Worm (Caenorhabditis elegans) whole organism, L3 larva: ENCODE measurements around the gene nrde-3.
"Not testable (repeated sequence)": the region's sequence is repeated elsewhere in the genome, so short reads cannot be mapped to it uniquely, and the experiment has no call there.

Experiments
- ZK546.5 ChIP-seq: sonication (generic microtip); optimal IDR thresholded peaks from 2 replicates; lab custom pipeline; 2017; ENCODE audit warnings: missing biosample characterization, missing genetic modification characterization
- ama-1 ChIP-seq: fragments of 150-350 bp; optimal IDR thresholded peaks from 2 replicates; lab custom pipeline; 2018
- ceh-28 ChIP-seq: fragments of 150-350 bp; optimal IDR thresholded peaks from 2 replicates; lab custom pipeline; 2014; ENCODE audit warnings: missing biosample characterization, missing genetic modification reagents, missing genetic modification characterization
- ceh-9 ChIP-seq: sonication (generic microtip); optimal IDR thresholded peaks from 2 replicates; lab custom pipeline; 2018; ENCODE audit warnings: missing biosample characterization, missing genetic modification characterization
- egl-5 ChIP-seq: fragments of 150-350 bp; optimal IDR thresholded peaks from 2 replicates; lab custom pipeline; 2017; ENCODE audit warnings: missing biosample characterization, missing genetic modification reagents, missing genetic modification characterization, inconsistent platforms
- elt-1 ChIP-seq: fragments of 150-350 bp; optimal IDR thresholded peaks from 2 replicates; lab custom pipeline; 2014; ENCODE audit warnings: missing biosample characterization, missing genetic modification characterization
- elt-2 ChIP-seq: sonication (generic microtip); optimal IDR thresholded peaks from 2 replicates; lab custom pipeline; 2016; ENCODE audit warnings: missing genetic modification reagents, mild to moderate bottlenecking, missing genetic modification characterization, missing compliant biosample characterization
- fkh-2 ChIP-seq: fragments of 150-350 bp; optimal IDR thresholded peaks from 2 replicates; lab custom pipeline; 2014; ENCODE audit warnings: missing biosample characterization, missing genetic modification reagents, missing genetic modification characterization
- hmg-11 ChIP-seq: sonication (generic microtip); optimal IDR thresholded peaks from 2 replicates; lab custom pipeline; 2016; ENCODE audit warnings: missing genetic modification characterization, missing compliant biosample characterization
- jun-1 ChIP-seq: fragments of 150-350 bp; optimal IDR thresholded peaks from 2 replicates; lab custom pipeline; 2014; ENCODE audit warnings: missing biosample characterization, missing genetic modification reagents, missing genetic modification characterization
- lin-15B ChIP-seq: fragments of 150-350 bp; optimal IDR thresholded peaks from 2 replicates; lab custom pipeline; 2014; ENCODE audit warnings: missing biosample characterization, missing genetic modification characterization
- lin-39 ChIP-seq: fragments of 150-350 bp; optimal IDR thresholded peaks from 2 replicates; lab custom pipeline; 2018; ENCODE audit warnings: missing biosample characterization, missing genetic modification reagents, missing genetic modification characterization
- lsy-12 ChIP-seq: sonication (generic microtip); optimal IDR thresholded peaks from 2 replicates; lab custom pipeline; 2016; ENCODE audit warnings: mild to moderate bottlenecking, missing genetic modification characterization, missing compliant biosample characterization
- nfya-1 ChIP-seq: sonication (generic microtip); optimal IDR thresholded peaks from 2 replicates; lab custom pipeline; 2017; ENCODE audit warnings: missing genetic modification characterization, mild to moderate bottlenecking, missing compliant biosample characterization, antibody characterized with exemption, moderate library complexity; ENCODE audit not compliant: insufficient read depth
- nhr-23 ChIP-seq: fragments of 150-350 bp; optimal IDR thresholded peaks from 2 replicates; lab custom pipeline; 2014; ENCODE audit warnings: missing biosample characterization, missing genetic modification reagents, missing genetic modification characterization
- nhr-237 ChIP-seq: fragments of 150-350 bp; optimal IDR thresholded peaks from 2 replicates; lab custom pipeline; 2014; ENCODE audit warnings: missing biosample characterization, missing genetic modification characterization
- nhr-25 ChIP-seq: sonication (generic microtip); optimal IDR thresholded peaks from 2 replicates; lab custom pipeline; 2017; ENCODE audit warnings: missing biosample characterization, missing genetic modification characterization
- nhr-28 ChIP-seq: fragments of 150-350 bp; optimal IDR thresholded peaks from 2 replicates; lab custom pipeline; 2014; ENCODE audit warnings: missing biosample characterization, missing genetic modification characterization
- nhr-43 ChIP-seq: sonication (generic microtip); optimal IDR thresholded peaks from 2 replicates; lab custom pipeline; 2016; ENCODE audit warnings: mild to moderate bottlenecking, missing genetic modification characterization, missing compliant biosample characterization; ENCODE audit not compliant: poor library complexity, severe bottlenecking
- nhr-67 ChIP-seq: fragments of 150-350 bp; optimal IDR thresholded peaks from 2 replicates; lab custom pipeline; 2014; ENCODE audit warnings: missing biosample characterization, missing genetic modification characterization
- nhr-76 ChIP-seq: fragments of 150-350 bp; sonication (generic microtip); optimal IDR thresholded peaks from 5 replicates; lab custom pipeline; 2014; ENCODE audit warnings: missing biosample characterization, missing genetic modification characterization
- pha-4 ChIP-seq: fragments of 150-350 bp; optimal IDR thresholded peaks from 2 replicates; lab custom pipeline; 2014; ENCODE audit warnings: missing biosample characterization, missing genetic modification reagents, missing genetic modification characterization
- pqm-1 ChIP-seq: fragments of 150-350 bp; optimal IDR thresholded peaks from 2 replicates; lab custom pipeline; 2017; ENCODE audit warnings: missing biosample characterization, missing genetic modification characterization, inconsistent platforms
- tbx-2 ChIP-seq: sonication (generic microtip); optimal IDR thresholded peaks from 2 replicates; lab custom pipeline; 2016; ENCODE audit warnings: mild to moderate bottlenecking, missing genetic modification characterization, missing compliant biosample characterization
- zag-1 ChIP-seq: fragments of 150-350 bp; optimal IDR thresholded peaks from 2 replicates; lab custom pipeline; 2014; ENCODE audit warnings: missing biosample characterization, missing genetic modification characterization

The nrde-3 gene

ce11 chrX:325597-326161, 46.4 kb upstream of the nrde-3 start, which contains the start of gene M02E1.1:
M02E1.1 (plus strand) TSS chrX:326111.
- no peak for TF ChIP-seq nhr-28 (tag; lab: Kevin White, UChicago)
- TF ChIP-seq hmg-11 (tag; lab: Kevin White, UChicago): peak; percentile 46
- TF ChIP-seq nhr-43 (tag; lab: Kevin White, UChicago): no peak
- peak; percentile 26 for TF ChIP-seq ama-1 (lab: Kevin White, UChicago)
- peak; percentile 47 for TF ChIP-seq pha-4 (tag; lab: Kevin White, UChicago)
- no peak for TF ChIP-seq nhr-76 (tag; lab: Kevin White, UChicago)
- TF ChIP-seq nhr-23 (tag; lab: Kevin White, UChicago): peak; percentile 50
- TF ChIP-seq elt-2 (tag; lab: Kevin White, UChicago): peak; percentile 11
- TF ChIP-seq nhr-25 (tag; lab: Kevin White, UChicago): peak; percentile 9
- peak; percentile 76 for TF ChIP-seq ceh-28 (tag; lab: Kevin White, UChicago)
- peak; percentile 36 for TF ChIP-seq nfya-1 (tag; lab: Kevin White, UChicago)

- TF ChIP-seq tbx-2 (tag; lab: Kevin White, UChicago) (no peak), elt-1 (no peak), zag-1 (tag; lab: Kevin White, UChicago) (no peak), nhr-67 (tag; lab: Kevin White, UChicago) (no peak), elt-2 (tag; lab: Kevin White, UChicago) (no peak), fkh-2 (no peak), lsy-12 (tag; lab: Kevin White, UChicago) (no peak)
- TF ChIP-seq, all 47 proteins: peak for 0
Observed at ce11 chrX:328736-329135, 43.3 kb upstream of the nrde-3 start.

ce11 chrX:332643-333042, 39.4 kb upstream of the nrde-3 start:
- TF ChIP-seq nhr-25 (tag; lab: Kevin White, UChicago) (no peak), pqm-1 (no peak)

ce11 chrX:334452-334851, 37.6 kb upstream of the nrde-3 start:
- TF ChIP-seq ceh-9: no peak

ce11 chrX:343822-344221, 28.2 kb upstream of the nrde-3 start:
- TF ChIP-seq tbx-2 (tag; lab: Kevin White, UChicago) (no peak), pqm-1 (peak; percentile 7), elt-2 (tag; lab: Kevin White, UChicago) (peak; percentile 37), nhr-25 (tag; lab: Kevin White, UChicago) (no peak), fkh-2 (no peak)

ce11 chrX:347117-347516, 24.9 kb upstream of the nrde-3 start, which contains the start of gene C04E7.3:
C04E7.3 (minus strand) TSS chrX:347217.
- TF ChIP-seq egl-5, jun-1, lin-15B (tag; lab: Kevin White, UChicago): not testable (repeated sequence)
- TF ChIP-seq, all 47 proteins: peak for 0; not testable (repeated sequence) for 47

- TF ChIP-seq ZK546.5 (no peak), nhr-28 (tag; lab: Kevin White, UChicago) (no peak), egl-5 (tag; lab: Kevin White, UChicago) (peak; percentile 66), elt-2 (tag; lab: Kevin White, UChicago) (peak; percentile 12), nhr-237 (no peak), ceh-28 (tag; lab: Kevin White, UChicago) (peak; percentile 52), lin-39 (tag; lab: Kevin White, UChicago) (peak; percentile 57), nhr-25 (tag; lab: Kevin White, UChicago) (no peak), nfya-1 (tag; lab: Kevin White, UChicago) (peak; percentile 53), hmg-11 (tag; lab: Kevin White, UChicago) (peak; percentile 40), nhr-43 (tag; lab: Kevin White, UChicago) (no peak), pha-4 (tag; lab: Kevin White, UChicago) (peak; percentile 14)
Observed at ce11 chrX:348141-348540, 23.9 kb upstream of the nrde-3 start.
